2 fruit fly cellular contexts compared by ENCODE assay signal in the genomic region with DNA sequence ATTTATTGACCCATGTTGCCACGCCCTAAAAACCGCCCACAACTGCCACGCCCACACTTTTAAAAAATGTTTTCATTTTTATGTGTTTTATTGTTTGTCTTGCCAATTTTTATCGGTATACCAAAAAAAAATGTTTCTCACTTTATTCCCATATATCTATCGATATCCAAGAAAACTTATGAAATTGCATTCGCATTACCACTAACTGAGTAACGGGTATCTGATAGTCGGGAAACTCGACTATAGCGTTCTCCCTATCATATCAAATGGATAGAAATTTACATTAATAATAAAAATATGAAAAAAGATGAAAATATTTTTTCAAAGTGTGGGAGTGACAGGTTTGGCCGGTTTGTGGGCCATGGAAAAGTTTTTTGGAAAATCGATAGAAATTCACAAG.
A peak's percentile ranks its signal among the peaks of the same experiment; 100 is the strongest.
TF ChIP-seq lines count a peak whose summit lies in the region.

No protein-coding gene starts in this region.

- TF ChIP-seq CTCF in whole organism, embryonic (GFP tag; optimal IDR thresholded peaks at IDR 0.05; lab: Kevin White, UChicago) = no peak

TF ChIP-seq in whole organism, adult, 20 proteins besides CTCF, POLR2A, EP300 and RAD21:
- TF ChIP-seq kay (GFP tag; lab: Kevin White, UChicago; ENCODE audit: borderline replicate concordance) (peak; percentile 75), bab1 (GFP tag; optimal IDR thresholded peaks at IDR 0.05; lab: Kevin White, UChicago) (no peak)

TF ChIP-seq in whole organism, embryonic, 481 proteins besides CTCF, POLR2A, EP300 and RAD21:
- TF ChIP-seq onecut (GFP tag; IDR thresholded peaks at IDR 0.05; lab: Robert Waterston, UW) = peak; percentile 71
- TF ChIP-seq CG17802 (tag; optimal IDR thresholded peaks at IDR 0.05; lab: Kevin White, UChicago) = peak; percentile 3
- no peak for TF ChIP-seq Mes4 (GFP tag; optimal IDR thresholded peaks at IDR 0.05; lab: Kevin White, UChicago)
- TF ChIP-seq CG6791 (GFP tag; IDR thresholded peaks at IDR 0.05; lab: Robert Waterston, UW; ENCODE audit: partially characterized antibody) = peak; percentile 12; the same call in 1 of the 3 replicates
- no peak for TF ChIP-seq mirr (GFP tag; optimal IDR thresholded peaks at IDR 0.05; lab: Kevin White, UChicago)
- no peak for TF ChIP-seq CG14667 (GFP tag; IDR thresholded peaks at IDR 0.05; lab: Robert Waterston, UW)
- peak; percentile 67 for TF ChIP-seq CG16813 (GFP tag; IDR thresholded peaks at IDR 0.05; lab: Robert Waterston, UW; ENCODE audit: partially characterized antibody)
- TF ChIP-seq CG3065 (GFP tag; optimal IDR thresholded peaks at IDR 0.05; lab: Kevin White, UChicago) = peak; percentile 27
